Fruit fly (Drosophila melanogaster): Measurements from ENCODE around the gene His2Av.

His2Av gene

DNA sequence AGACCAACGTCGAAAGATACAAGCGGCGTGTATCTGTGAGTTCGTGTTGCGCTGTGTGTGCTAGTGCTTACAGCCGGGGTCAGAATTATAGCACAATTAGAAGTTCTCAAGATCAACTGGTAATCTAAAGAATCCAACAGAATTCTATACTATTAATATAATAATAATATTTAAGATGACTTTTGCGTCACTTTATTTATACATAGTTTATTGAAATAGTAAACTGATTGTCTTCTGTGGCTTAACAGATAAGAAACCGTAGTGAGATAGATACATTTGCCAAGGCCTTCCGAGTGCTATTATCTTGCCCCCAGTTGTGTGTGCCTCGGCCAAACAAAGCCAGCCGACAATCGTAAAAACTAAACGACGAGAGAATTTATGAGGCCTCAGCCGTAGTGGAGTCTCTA lies 19.6 kb downstream of the His2Av start (continued):
- TF ChIP-seq zfh1 (GFP tag; IDR thresholded peaks at IDR 0.05) (peak; percentile 59; the same call in 1 of the 3 replicates), CG13624 (GFP tag; optimal IDR thresholded peaks at IDR 0.05) (no peak), CG1792 (GFP tag; optimal IDR thresholded peaks at IDR 0.05) (no peak), BtbVII (GFP tag; optimal IDR thresholded peaks at IDR 0.05) (peak; percentile 55), cad (GFP tag; optimal IDR thresholded peaks at IDR 0.05) (peak; percentile 17), dysf (GFP tag; IDR thresholded peaks at IDR 0.05) (peak; percentile 75), CG15696 (tag; optimal IDR thresholded peaks at IDR 0.05) (peak; percentile 88), Six4 (GFP tag; optimal IDR thresholded peaks at IDR 0.05) (peak; percentile 41), CG6175 (GFP tag; IDR thresholded peaks at IDR 0.05) (no peak), CG12104 (GFP tag; optimal IDR thresholded peaks at IDR 0.05) (peak; percentile 38), br (optimal IDR thresholded peaks at IDR 0.05) (no peak), CG12299 (tag; optimal IDR thresholded peaks at IDR 0.05) (peak; percentile 30), tx (GFP tag; optimal IDR thresholded peaks at IDR 0.05) (no peak), Spps (tag; optimal IDR thresholded peaks at IDR 0.05) (peak; percentile 63), CG10959 (GFP tag; IDR thresholded peaks at IDR 0.05) (peak; percentile 72), bsh (GFP tag; optimal IDR thresholded peaks at IDR 0.05) (peak; percentile 80 to 85), E2f1 (GFP tag; IDR thresholded peaks at IDR 0.05) (peak; percentile 23; the same call in 1 of the 2 replicates), eyg (GFP tag; optimal IDR thresholded peaks at IDR 0.05) (no peak), ato (GFP tag; IDR thresholded peaks at IDR 0.05; ENCODE audit: partially characterized antibody) (no peak), CG14050 (GFP tag; IDR thresholded peaks at IDR 0.05) (no peak), CG2202 (tag; optimal IDR thresholded peaks at IDR 0.05) (peak; percentile 73), cg (GFP tag; optimal IDR thresholded peaks at IDR 0.05) (peak; percentile 26), CG14014 (GFP tag; IDR thresholded peaks at IDR 0.05) (peak; percentile 37; the same call in 1 of the 2 replicates), ro (GFP tag; IDR thresholded peaks at IDR 0.05) (peak; percentile 46; the same call in 1 of the 2 replicates), CG15269 (tag; optimal IDR thresholded peaks at IDR 0.05) (peak; percentile 74), stc (GFP tag; IDR thresholded peaks at IDR 0.05) (peak; percentile 68), trh (GFP tag; optimal IDR thresholded peaks at IDR 0.05) (no peak), CG1602 (GFP tag; optimal IDR thresholded peaks at IDR 0.05) (peak; percentile 41), Ada2b (GFP tag; IDR thresholded peaks at IDR 0.05) (peak; percentile 27; the same call in 1 of the 2 replicates), CG8089 (GFP tag; optimal IDR thresholded peaks at IDR 0.05) (no peak), CG14710 (tag; optimal IDR thresholded peaks at IDR 0.05) (peak; percentile 84), ftz-f1 (GFP tag; optimal IDR thresholded peaks at IDR 0.05) (no peak), CG2678 (tag; optimal IDR thresholded peaks at IDR 0.05) (peak; percentile 82), nau (GFP tag; optimal IDR thresholded peaks at IDR 0.05) (peak; percentile 43), sisA (GFP tag; IDR thresholded peaks at IDR 0.05) (0 out of 2 replicates have a peak, but pooled peaks have one; percentile 24), sob (GFP tag; IDR thresholded peaks at IDR 0.05) (peak; percentile 42), fu2 (GFP tag; optimal IDR thresholded peaks at IDR 0.05) (no peak), tll (GFP tag; optimal IDR thresholded peaks at IDR 0.05) (peak in 1 of 2 experiments; percentile 19), CG11560 (tag; IDR thresholded peaks at IDR 0.05) (0 out of 3 replicates have a peak, but pooled peaks have one; percentile 36), Adf1 (GFP tag; IDR thresholded peaks at IDR 0.05) (no peak), Side (GFP tag; optimal IDR thresholded peaks at IDR 0.05) (no peak), gsb (GFP tag; IDR thresholded peaks at IDR 0.05) (0 out of 2 replicates have a peak, but pooled peaks have one; percentile 20), Ptx1 (GFP tag; IDR thresholded peaks at IDR 0.05) (peak; percentile 60), bowl (GFP tag; IDR thresholded peaks at IDR 0.05) (no peak), bab2 (GFP tag; optimal IDR thresholded peaks at IDR 0.05) (no peak), slp2 (GFP tag; optimal IDR thresholded peaks at IDR 0.05) (no peak), NFAT (GFP tag; IDR thresholded peaks at IDR 0.05) (no peak), CG14667 (GFP tag; IDR thresholded peaks at IDR 0.05) (peak; percentile 55), CG5953 (GFP tag; IDR thresholded peaks at IDR 0.05) (no peak), Sry-δ (GFP tag; optimal IDR thresholded peaks at IDR 0.05) (no peak), CG13287 (GFP tag; IDR thresholded peaks at IDR 0.05; ENCODE audit: partially characterized antibody) (no peak), prd (optimal IDR thresholded peaks at IDR 0.05) (no peak), prd (GFP tag; IDR thresholded peaks at IDR 0.05) (peak; percentile 83)
